Worm (Caenorhabditis elegans) whole organism, midembryonic: Measurements from ENCODE around the gene F25B3.2.
A peak's percentile ranks its signal among the peaks of the same experiment; 100 is the strongest.

Experiments
- T22C8.4 ChIP-seq: fragments of 200-800 bp; sonication (Bioruptor generic); IDR thresholded peaks from 2 replicates; pipeline ENCODE4 v1.3.6; 2022; ENCODE audit warnings: missing genetic modification characterization, missing compliant biosample characterization
- cog-1 ChIP-seq: sonication (generic microtip); optimal IDR thresholded peaks from 2 replicates; lab custom pipeline; 2016; ENCODE audit warnings: missing genetic modification characterization, missing compliant biosample characterization
- flt-1 ChIP-seq: fragments of 200-800 bp; sonication (Bioruptor generic); IDR thresholded peaks from 2 replicates; pipeline ENCODE4 v1.3.6; 2022; ENCODE audit warnings: missing genetic modification characterization, missing compliant biosample characterization
- klf-2 ChIP-seq: fragments of 200-800 bp; sonication (Bioruptor generic); conservative IDR thresholded peaks from 2 replicates; pipeline ENCODE4 v1.3.6; 2022; ENCODE audit warnings: missing genetic modification reagents, missing genetic modification characterization, missing compliant biosample characterization
- med-1 ChIP-seq: sonication (generic microtip); optimal IDR thresholded peaks from 2 replicates; lab custom pipeline; 2017; ENCODE audit warnings: missing genetic modification characterization, mild to moderate bottlenecking, missing compliant biosample characterization, antibody characterized with exemption, missing genetic modification reagents; ENCODE audit not compliant: insufficient read depth
- ref-1 ChIP-seq: fragments of 200-800 bp; sonication (Bioruptor generic); conservative IDR thresholded peaks from 2 replicates; pipeline ENCODE4 v1.3.6; 2022; ENCODE audit warnings: missing genetic modification reagents, missing genetic modification characterization, missing compliant biosample characterization
- tab-1 ChIP-seq: fragments of 200-800 bp; sonication (Bioruptor generic); IDR thresholded peaks from 2 replicates; pipeline ENCODE4 v1.3.6; 2022; ENCODE audit warnings: missing genetic modification characterization, missing compliant biosample characterization
- ztf-23 ChIP-seq: fragments of 200-800 bp; sonication (Bioruptor generic); IDR thresholded peaks from 2 replicates; pipeline ENCODE4 v1.3.6; 2022; ENCODE audit warnings: missing genetic modification reagents, missing genetic modification characterization, missing compliant biosample characterization
- ztf-29 ChIP-seq: fragments of 200-800 bp; sonication (Bioruptor generic); IDR thresholded peaks from 2 replicates; pipeline ENCODE4 v1.3.6; 2022; ENCODE audit warnings: missing genetic modification reagents, missing genetic modification characterization, missing compliant biosample characterization

Gene F25B3.2

DNA sequence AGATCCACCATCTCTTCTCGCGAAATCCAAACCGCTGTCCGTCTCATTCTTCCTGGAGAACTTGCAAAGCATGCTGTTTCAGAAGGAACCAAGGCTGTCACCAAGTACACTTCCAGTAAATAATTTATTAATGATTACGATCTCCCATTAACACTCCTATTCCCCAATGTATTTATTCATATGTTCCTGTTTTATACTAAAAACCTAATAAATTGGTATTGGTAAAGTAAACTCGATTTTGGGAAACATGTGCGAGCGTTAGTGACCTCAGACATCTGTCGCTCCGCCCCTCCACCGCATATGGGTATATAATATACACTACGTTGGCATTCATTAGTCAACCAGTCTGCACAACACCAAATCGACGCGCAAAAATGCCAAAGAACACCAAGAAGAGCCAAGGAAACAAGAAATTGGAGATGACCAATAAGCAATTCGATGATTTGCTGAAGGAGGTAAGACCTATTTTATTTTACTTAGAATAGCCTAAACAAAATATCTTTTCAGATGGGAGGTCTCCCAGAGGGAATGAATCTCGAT lies 31.0 kb upstream of the F25B3.2 start, which contains the start of gene C50F4.6:
Gene C50F4.6 (plus strand): TSS at position 51 of the 540 bp plus-strand sequence.
- TF ChIP-seq ztf-29 (GFP tag; lab: Robert Waterston, UW) (no peak), ztf-23 (GFP tag; lab: Robert Waterston, UW) (no peak), klf-2 (no peak), flt-1 (no peak), cog-1 (tag; lab: Kevin White, UChicago) (no peak), tab-1 (GFP tag; lab: Robert Waterston, UW) (no peak), med-1 (GFP tag; lab: Kevin White, UChicago) (no peak), ref-1 (GFP tag; lab: Robert Waterston, UW) (no peak), T22C8.4 (GFP tag; lab: Robert Waterston, UW) (no peak)

DNA sequence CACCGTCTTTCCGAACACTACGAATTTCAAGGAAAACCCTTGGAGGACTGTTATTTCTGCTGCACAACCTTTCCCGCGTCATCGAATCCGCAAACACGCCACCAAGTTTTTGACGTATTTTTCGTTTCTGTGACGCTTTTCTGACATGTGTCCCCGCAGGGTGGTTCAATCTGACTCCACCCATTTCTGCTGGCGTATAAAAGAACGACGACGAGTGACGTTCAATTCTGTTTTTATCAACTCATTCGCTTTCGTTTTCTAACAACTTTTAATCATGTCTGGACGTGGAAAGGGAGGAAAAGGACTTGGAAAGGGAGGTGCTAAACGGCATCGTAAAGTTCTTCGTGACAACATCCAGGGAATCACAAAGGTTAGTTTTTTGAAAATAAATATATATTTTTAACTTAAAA lies 30.2 kb upstream of the F25B3.2 start, which contains the start of gene his-37:
Gene his-37 (plus strand): TSS at position 246 of the 410 bp plus-strand sequence.
- TF ChIP-seq ztf-29 (GFP tag; lab: Robert Waterston, UW): no peak; the same call in 1 of the 2 replicates
- peak; percentile 81 for TF ChIP-seq flt-1
- TF ChIP-seq cog-1 (tag; lab: Kevin White, UChicago): peak; percentile 93
- peak; percentile 50; the same call in 1 of the 2 replicates for TF ChIP-seq tab-1 (GFP tag; lab: Robert Waterston, UW)
- TF ChIP-seq T22C8.4 (GFP tag; lab: Robert Waterston, UW): no peak
- TF ChIP-seq ztf-23 (GFP tag; lab: Robert Waterston, UW): peak; percentile 83

DNA sequence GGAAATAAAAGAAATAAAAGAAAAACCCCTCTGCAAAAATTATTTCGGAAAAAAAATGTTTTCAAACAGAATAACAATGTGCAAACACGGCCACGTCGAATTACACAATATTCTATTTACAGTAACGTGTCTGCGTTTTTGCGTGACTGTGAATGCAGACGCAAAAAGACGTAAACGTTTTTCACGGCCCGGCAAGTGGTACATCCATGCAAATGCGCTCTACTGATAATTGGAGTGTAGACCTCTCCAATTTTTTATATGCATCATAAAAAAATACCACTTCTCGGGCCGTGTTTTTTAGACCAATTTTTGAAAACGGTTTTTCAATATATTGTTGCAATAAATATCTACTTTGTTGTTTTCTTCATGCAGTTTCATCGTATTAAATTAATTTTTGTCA lies 27.6 kb upstream of the F25B3.2 start, which contains the start of gene nstp-10:
Gene nstp-10 (minus strand): TSS at position 378 of the 400 bp plus-strand sequence.
- TF ChIP-seq cog-1 (tag; lab: Kevin White, UChicago): peak; percentile 23
- TF ChIP-seq klf-2: no peak

DNA sequence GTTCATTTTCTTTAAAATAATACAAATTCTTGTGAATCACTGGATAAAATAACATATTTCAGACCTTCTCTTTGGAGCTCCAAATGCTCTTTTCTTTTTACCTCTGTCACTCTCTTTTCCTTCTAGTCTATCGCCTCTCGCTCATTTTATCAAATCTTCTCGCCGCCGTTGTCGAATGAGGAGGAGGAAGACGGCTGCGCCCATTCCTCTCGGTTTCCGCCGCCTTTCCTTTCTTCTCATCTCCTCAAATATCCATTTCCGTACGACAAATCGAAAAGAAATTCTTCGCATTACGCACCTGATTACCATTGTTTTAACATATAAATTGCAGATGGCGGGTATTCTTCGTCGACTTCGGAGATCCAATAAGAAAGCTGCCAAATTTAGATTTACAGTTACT lies 26.8 kb upstream of the F25B3.2 start, which contains the start of gene ehbp-1:
Gene ehbp-1 (plus strand): TSS at position 332 of the 400 bp plus-strand sequence.
- no peak for TF ChIP-seq cog-1 (tag; lab: Kevin White, UChicago)
- TF ChIP-seq tab-1 (GFP tag; lab: Robert Waterston, UW): no peak
- TF ChIP-seq ztf-29 (GFP tag; lab: Robert Waterston, UW): no peak
- no peak for TF ChIP-seq flt-1
- no peak for TF ChIP-seq T22C8.4 (GFP tag; lab: Robert Waterston, UW)
- TF ChIP-seq med-1 (GFP tag; lab: Kevin White, UChicago): no peak
- TF ChIP-seq ztf-23 (GFP tag; lab: Robert Waterston, UW): no peak
- TF ChIP-seq ref-1 (GFP tag; lab: Robert Waterston, UW): no peak
- no peak for TF ChIP-seq klf-2

DNA sequence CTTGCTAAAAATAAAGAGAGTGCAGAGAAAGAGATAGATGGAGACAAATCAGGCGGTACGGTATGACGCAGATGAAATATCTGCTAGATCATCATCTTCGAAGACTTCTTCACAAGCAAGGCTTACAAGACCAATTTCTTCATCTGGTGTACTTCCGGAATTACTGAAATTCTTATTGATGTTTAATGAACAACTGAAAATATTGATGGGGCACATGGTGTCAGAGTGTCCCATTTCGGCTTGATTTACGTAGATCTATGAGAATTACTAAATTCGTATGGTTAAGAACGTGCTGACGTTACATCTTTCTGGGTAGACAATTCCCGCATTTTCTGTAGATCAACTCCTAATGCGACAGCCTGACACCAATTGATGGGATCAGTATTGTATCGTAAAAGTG lies 20.4 kb upstream of the F25B3.2 start:
- no peak for TF ChIP-seq ztf-29 (GFP tag; lab: Robert Waterston, UW)
- no peak for TF ChIP-seq tab-1 (GFP tag; lab: Robert Waterston, UW)
- no peak for TF ChIP-seq cog-1 (tag; lab: Kevin White, UChicago)
- no peak for TF ChIP-seq med-1 (GFP tag; lab: Kevin White, UChicago)
- no peak for TF ChIP-seq T22C8.4 (GFP tag; lab: Robert Waterston, UW)
- TF ChIP-seq flt-1: no peak
- TF ChIP-seq ref-1 (GFP tag; lab: Robert Waterston, UW): no peak
- no peak for TF ChIP-seq klf-2
- TF ChIP-seq ztf-23 (GFP tag; lab: Robert Waterston, UW): no peak

DNA sequence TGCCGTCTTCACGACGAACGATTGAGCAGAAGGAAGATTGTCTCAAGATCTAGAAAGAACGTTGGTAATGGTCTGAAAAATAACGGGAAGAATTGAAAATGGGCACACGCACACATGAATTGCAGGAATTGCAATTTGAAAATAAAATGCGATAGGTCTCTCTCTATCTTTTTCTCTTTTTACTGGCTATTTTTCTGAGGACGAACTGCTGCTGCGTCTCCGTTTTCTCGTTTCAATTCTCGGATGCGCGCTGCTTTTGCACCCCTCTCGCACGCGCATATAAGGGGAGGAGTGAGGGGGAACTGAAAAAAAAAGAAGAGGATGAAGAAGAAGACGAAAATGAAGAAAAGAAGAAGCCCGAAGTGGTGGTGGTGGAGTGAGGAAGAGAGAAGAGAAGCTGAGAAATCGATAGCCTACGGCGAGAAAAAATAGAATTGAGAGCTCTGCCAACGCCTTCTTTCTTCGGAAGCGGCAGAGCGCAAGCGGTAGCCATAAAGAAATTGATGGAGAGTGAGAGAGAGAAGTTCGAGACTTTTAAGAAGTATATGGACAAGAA lies 15.4 kb upstream of the F25B3.2 start, which contains the start of gene rgef-1:
Gene rgef-1 (minus strand): TSS at position 51 of the 556 bp plus-strand sequence.
- TF ChIP-seq ref-1 (GFP tag; lab: Robert Waterston, UW): no peak
- TF ChIP-seq med-1 (GFP tag; lab: Kevin White, UChicago): no peak
- no peak for TF ChIP-seq klf-2
- no peak for TF ChIP-seq cog-1 (tag; lab: Kevin White, UChicago)
- no peak for TF ChIP-seq ztf-29 (GFP tag; lab: Robert Waterston, UW)
- no peak for TF ChIP-seq flt-1
- TF ChIP-seq ztf-23 (GFP tag; lab: Robert Waterston, UW): peak; percentile 34; the same call in 1 of the 2 replicates
- TF ChIP-seq T22C8.4 (GFP tag; lab: Robert Waterston, UW): no peak

DNA sequence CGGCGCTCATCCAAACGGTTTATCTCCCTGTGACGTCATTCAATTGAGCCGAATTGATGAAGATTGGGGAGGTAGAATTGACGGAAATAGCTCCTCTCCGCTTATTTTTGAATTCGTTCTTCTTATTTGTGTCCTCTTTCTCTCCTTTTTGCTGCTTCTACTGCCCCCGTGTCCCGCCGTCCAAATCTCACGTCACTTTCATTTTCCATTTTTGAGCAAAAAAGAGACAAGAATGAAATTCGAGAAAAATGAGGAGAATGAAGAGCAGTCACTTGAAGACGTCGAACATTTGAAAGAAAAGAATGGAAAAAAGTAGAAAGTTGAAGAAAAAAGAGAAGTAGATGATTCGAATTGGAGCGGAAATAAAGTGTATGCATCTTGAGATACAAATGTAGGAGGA lies 13.5 kb upstream of the F25B3.2 start:
- no peak for TF ChIP-seq flt-1

DNA sequence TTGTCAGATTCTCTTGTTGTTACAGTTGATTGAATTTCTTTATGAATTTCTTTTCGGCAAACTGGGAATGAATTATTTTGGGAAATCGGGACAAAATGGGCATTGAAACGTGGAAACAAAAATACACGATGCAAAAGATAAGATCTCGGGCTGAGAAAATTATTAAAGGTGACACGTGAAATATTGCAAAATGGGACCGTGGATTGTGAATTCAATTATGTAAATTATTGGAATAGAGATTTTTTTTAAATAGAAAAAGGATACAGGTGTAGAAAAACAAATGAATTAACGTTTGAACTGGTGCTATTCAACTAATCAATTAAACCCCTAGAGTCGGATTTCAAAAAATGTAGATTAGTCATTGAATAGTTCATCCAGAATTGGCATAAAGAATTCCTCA lies 8.4 kb upstream of the F25B3.2 start, which contains the start of gene F25B3.4:
Gene F25B3.4 (minus strand): TSS at position 101 of the 400 bp plus-strand sequence.
- TF ChIP-seq T22C8.4 (GFP tag; lab: Robert Waterston, UW) (no peak), flt-1 (no peak), cog-1 (tag; lab: Kevin White, UChicago) (no peak)

DNA sequence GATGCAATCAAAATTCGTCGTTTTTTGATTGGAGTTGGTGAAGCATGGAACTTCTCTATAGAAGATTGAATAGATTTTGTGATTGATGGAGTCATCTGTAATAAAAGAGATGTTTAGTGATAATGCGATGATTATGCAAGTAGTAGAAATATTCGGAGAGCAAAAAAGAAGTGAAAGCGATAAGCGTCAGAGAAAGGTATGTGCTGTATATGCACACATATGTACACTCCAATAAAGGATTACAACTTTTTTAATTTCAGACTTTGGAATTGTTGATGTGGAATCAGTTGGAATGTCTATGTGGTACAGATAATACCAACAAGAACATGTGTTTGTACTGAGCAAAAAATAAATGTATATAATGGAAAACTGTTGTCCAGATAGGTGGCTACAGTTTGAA lies 6.9 kb upstream of the F25B3.2 start, which contains the start of gene F25B3.5:
Gene F25B3.5 (minus strand): TSS at position 101 of the 400 bp plus-strand sequence.
- TF ChIP-seq tab-1 (GFP tag; lab: Robert Waterston, UW): no peak
- no peak for TF ChIP-seq flt-1
- TF ChIP-seq med-1 (GFP tag; lab: Kevin White, UChicago): no peak
- TF ChIP-seq ztf-29 (GFP tag; lab: Robert Waterston, UW): no peak
- no peak for TF ChIP-seq ref-1 (GFP tag; lab: Robert Waterston, UW)
- TF ChIP-seq klf-2: no peak
- no peak for TF ChIP-seq ztf-23 (GFP tag; lab: Robert Waterston, UW)
- no peak for TF ChIP-seq cog-1 (tag; lab: Kevin White, UChicago)
- TF ChIP-seq T22C8.4 (GFP tag; lab: Robert Waterston, UW): no peak

DNA sequence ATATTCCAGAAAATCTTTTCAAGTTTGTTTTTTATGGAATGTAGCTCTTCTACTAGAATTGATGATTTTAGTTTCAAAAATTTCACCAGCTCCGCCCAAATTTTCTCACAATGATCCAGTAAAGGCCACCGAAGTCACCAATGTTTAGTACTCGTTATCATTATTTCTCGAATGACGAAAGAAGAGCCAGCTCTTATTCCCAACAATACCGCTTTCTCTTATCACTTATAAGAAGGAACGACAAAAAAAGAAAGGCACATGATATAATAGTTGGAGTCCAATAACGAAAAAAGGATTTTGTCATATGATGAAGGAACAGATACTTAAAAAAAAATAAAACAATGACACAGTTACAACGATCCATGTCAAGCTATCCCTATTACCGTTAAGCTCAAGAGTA lies 6.0 kb upstream of the F25B3.2 start:
- no peak for TF ChIP-seq ztf-29 (GFP tag; lab: Robert Waterston, UW)
- no peak for TF ChIP-seq cog-1 (tag; lab: Kevin White, UChicago)
- no peak for TF ChIP-seq ref-1 (GFP tag; lab: Robert Waterston, UW)
- TF ChIP-seq med-1 (GFP tag; lab: Kevin White, UChicago): no peak
- no peak for TF ChIP-seq T22C8.4 (GFP tag; lab: Robert Waterston, UW)
- TF ChIP-seq ztf-23 (GFP tag; lab: Robert Waterston, UW): no peak
- no peak for TF ChIP-seq tab-1 (GFP tag; lab: Robert Waterston, UW)
- no peak for TF ChIP-seq flt-1
